Worm (Caenorhabditis elegans): Measurements from ENCODE around the gene oac-58.

- TF ChIP-seq flt-1 (GFP tag; IDR thresholded peaks at IDR 0.05) (no peak), cog-1 (tag; optimal IDR thresholded peaks at IDR 0.05) (no peak)
Observed at ce11 chrIV:12307720-12308119, 3.8 kb downstream of the oac-58 start, which contains the start of gene oac-57.

Data from whole organism, midembryonic.